Worm (Caenorhabditis elegans) whole organism, late embryonic: ENCODE measurements around the gene M110.7.

ENCODE experiments used
- C08G9.2 ChIP-seq: sonication (generic microtip); optimal IDR thresholded peaks from 2 replicates; lab custom pipeline; 2016; ENCODE audit warnings: mild to moderate bottlenecking, missing genetic modification characterization, moderate library complexity, missing compliant biosample characterization
- F13H6.1 ChIP-seq: sonication (generic microtip); optimal IDR thresholded peaks from 2 replicates; lab custom pipeline; 2016; ENCODE audit warnings: missing genetic modification characterization, missing compliant biosample characterization
- K09A11.1 ChIP-seq: sonication (generic microtip); optimal IDR thresholded peaks from 2 replicates; lab custom pipeline; 2017; ENCODE audit warnings: antibody characterized with exemption, mild to moderate bottlenecking, missing genetic modification characterization, missing compliant biosample characterization; ENCODE audit not compliant: insufficient read depth
- T23F11.4 ChIP-seq: fragments of 200-800 bp; sonication (Bioruptor generic); optimal IDR thresholded peaks from 2 replicates; lab custom pipeline; 2018; ENCODE audit warnings: mild to moderate bottlenecking, missing genetic modification characterization, missing compliant biosample characterization
- Y22D7AL.16 ChIP-seq: sonication (generic microtip); optimal IDR thresholded peaks from 2 replicates; lab custom pipeline; 2016; ENCODE audit warnings: missing genetic modification characterization, missing compliant biosample characterization
- ceh-18 ChIP-seq: sonication (generic microtip); optimal IDR thresholded peaks from 2 replicates; lab custom pipeline; 2016; ENCODE audit warnings: missing genetic modification characterization, missing compliant biosample characterization
- ceh-19 ChIP-seq: fragments of 200-800 bp; sonication (Bioruptor generic); optimal IDR thresholded peaks from 2 replicates; lab custom pipeline; 2018; ENCODE audit warnings: mild to moderate bottlenecking, missing genetic modification characterization, missing compliant biosample characterization
- ceh-2 ChIP-seq: sonication (generic microtip); optimal IDR thresholded peaks from 2 replicates; lab custom pipeline; 2016; ENCODE audit warnings: missing genotype, missing genetic modification characterization, missing compliant biosample characterization
- ceh-24 ChIP-seq: sonication (generic microtip); optimal IDR thresholded peaks from 2 replicates; lab custom pipeline; 2016; ENCODE audit warnings: mild to moderate bottlenecking, missing genetic modification characterization, missing compliant biosample characterization
- ceh-45 ChIP-seq: fragments of 200-800 bp; sonication (Bioruptor generic); IDR thresholded peaks from 2 replicates; pipeline ENCODE4 v1.3.6; 2022; ENCODE audit warnings: missing genetic modification reagents, missing genetic modification characterization, missing compliant biosample characterization
- ceh-48 ChIP-seq: sonication (generic microtip); optimal IDR thresholded peaks from 2 replicates; lab custom pipeline; 2016; ENCODE audit warnings: missing genetic modification characterization, inconsistent platforms, missing compliant biosample characterization
- ceh-6 ChIP-seq: fragments of 200-800 bp; sonication (Bioruptor generic); optimal IDR thresholded peaks from 2 replicates; lab custom pipeline; 2018; ENCODE audit warnings: mild to moderate bottlenecking, missing genetic modification characterization, missing compliant biosample characterization
- ceh-9 ChIP-seq: sonication (generic microtip); optimal IDR thresholded peaks from 2 replicates; lab custom pipeline; 2016; ENCODE audit warnings: mild to moderate bottlenecking, missing genetic modification characterization, inconsistent platforms, missing compliant biosample characterization
- che-1 ChIP-seq: sonication (generic microtip); optimal IDR thresholded peaks from 2 replicates; lab custom pipeline; 2016; ENCODE audit warnings: mild to moderate bottlenecking, missing genetic modification characterization, missing compliant biosample characterization
- dmd-4 ChIP-seq: sonication (generic microtip); optimal IDR thresholded peaks from 2 replicates; lab custom pipeline; 2016; ENCODE audit warnings: borderline replicate concordance, missing genetic modification characterization, missing compliant biosample characterization
- dve-1 ChIP-seq: sonication (generic microtip); optimal IDR thresholded peaks from 2 replicates; lab custom pipeline; 2017; ENCODE audit warnings: antibody characterized with exemption, mild to moderate bottlenecking, missing genetic modification characterization, missing compliant biosample characterization
- elt-2 ChIP-seq: sonication (generic microtip); optimal IDR thresholded peaks from 2 replicates; lab custom pipeline; 2016; ENCODE audit warnings: missing genetic modification reagents, missing genetic modification characterization, missing compliant biosample characterization
- eyg-1 ChIP-seq: sonication (generic microtip); optimal IDR thresholded peaks from 2 replicates; lab custom pipeline; 2016; ENCODE audit warnings: missing genotype, missing genetic modification characterization, missing compliant biosample characterization
- fkh-10 ChIP-seq: fragments of 150-350 bp; optimal IDR thresholded peaks from 2 replicates; lab custom pipeline; 2014; ENCODE audit warnings: missing biosample characterization, missing genetic modification reagents, missing genetic modification characterization
- gmeb-2 ChIP-seq: sonication (generic microtip); optimal IDR thresholded peaks from 2 replicates; lab custom pipeline; 2016; ENCODE audit warnings: missing genetic modification characterization, inconsistent platforms, missing compliant biosample characterization
- hlh-15 ChIP-seq: sonication (generic microtip); optimal IDR thresholded peaks from 2 replicates; lab custom pipeline; 2016; ENCODE audit warnings: missing genetic modification characterization, missing compliant biosample characterization
- hlh-30 ChIP-seq: sonication (generic microtip); optimal IDR thresholded peaks from 2 replicates; lab custom pipeline; 2017; ENCODE audit warnings: antibody characterized with exemption, missing genetic modification characterization, missing compliant biosample characterization; ENCODE audit not compliant: insufficient read depth
- lim-6 ChIP-seq: sonication (generic microtip); optimal IDR thresholded peaks from 2 replicates; lab custom pipeline; 2016; ENCODE audit warnings: missing genetic modification characterization, missing compliant biosample characterization
- madf-2 ChIP-seq: sonication (generic microtip); optimal IDR thresholded peaks from 2 replicates; lab custom pipeline; 2017; ENCODE audit warnings: missing genetic modification characterization, missing compliant biosample characterization
- nfya-1 ChIP-seq: sonication (generic microtip); optimal IDR thresholded peaks from 2 replicates; lab custom pipeline; 2017; ENCODE audit warnings: missing genetic modification characterization, mild to moderate bottlenecking, missing compliant biosample characterization, antibody characterized with exemption, moderate library complexity
- pag-3 ChIP-seq: sonication (generic microtip); optimal IDR thresholded peaks from 2 replicates; lab custom pipeline; 2016; ENCODE audit warnings: missing compliant biosample characterization, missing genetic modification characterization, borderline replicate concordance
- pat-9 ChIP-seq: fragments of 200-800 bp; sonication (Bioruptor generic); optimal IDR thresholded peaks from 2 replicates; lab custom pipeline; 2018; ENCODE audit warnings: mild to moderate bottlenecking, missing genetic modification characterization, moderate library complexity, missing compliant biosample characterization
- pax-1 ChIP-seq: fragments of 150-350 bp; optimal IDR thresholded peaks from 2 replicates; lab custom pipeline; 2014; ENCODE audit warnings: missing biosample characterization, missing genetic modification characterization
- pros-1 ChIP-seq: fragments of 150-350 bp; optimal IDR thresholded peaks from 2 replicates; lab custom pipeline; 2014; ENCODE audit warnings: missing biosample characterization, missing genetic modification reagents, missing genetic modification characterization
- sdc-2 ChIP-seq: sonication (generic microtip); optimal IDR thresholded peaks from 2 replicates; lab custom pipeline; 2016; ENCODE audit warnings: missing genotype, missing genetic modification characterization, missing compliant biosample characterization
- sox-4 ChIP-seq: sonication (generic microtip); optimal IDR thresholded peaks from 2 replicates; lab custom pipeline; 2017; ENCODE audit warnings: mild to moderate bottlenecking, missing genetic modification characterization, inconsistent platforms, missing compliant biosample characterization
- syd-9 ChIP-seq: sonication (generic microtip); optimal IDR thresholded peaks from 2 replicates; lab custom pipeline; 2016; ENCODE audit warnings: mild to moderate bottlenecking, missing genetic modification characterization, moderate library complexity, missing compliant biosample characterization
- tbx-7 ChIP-seq: sonication (generic microtip); optimal IDR thresholded peaks from 2 replicates; lab custom pipeline; 2016; ENCODE audit warnings: missing genotype, missing genetic modification characterization, missing compliant biosample characterization
- unc-55 ChIP-seq: sonication (generic microtip); optimal IDR thresholded peaks from 2 replicates; lab custom pipeline; 2017; ENCODE audit warnings: missing biosample characterization, missing genetic modification reagents, missing genetic modification characterization
- unc-86 ChIP-seq: sonication (generic microtip); optimal IDR thresholded peaks from 2 replicates; lab custom pipeline; 2016; ENCODE audit warnings: missing genetic modification characterization, missing compliant biosample characterization

The M110.7 gene

ce11 chrII:8276057-8276456, 43.5 kb downstream of the M110.7 start, which contains the start of the genes gei-14 and slc-25A32:
TSS of gene gei-14 (minus strand) at chrII:8276231.
TSS of gene slc-25A32 (plus strand) at chrII:8276298.
- TF ChIP-seq T23F11.4 (GFP tag; lab: Kevin White, UChicago) (no peak), pag-3 (no peak), nfya-1 (tag; lab: Kevin White, UChicago) (peak; percentile 6), ceh-2 (tag; lab: Kevin White, UChicago) (no peak), elt-2 (tag; lab: Kevin White, UChicago) (peak; percentile 6), gmeb-2 (tag; lab: Kevin White, UChicago) (no peak), hlh-30 (tag; lab: Kevin White, UChicago) (peak; percentile 17)

DNA sequence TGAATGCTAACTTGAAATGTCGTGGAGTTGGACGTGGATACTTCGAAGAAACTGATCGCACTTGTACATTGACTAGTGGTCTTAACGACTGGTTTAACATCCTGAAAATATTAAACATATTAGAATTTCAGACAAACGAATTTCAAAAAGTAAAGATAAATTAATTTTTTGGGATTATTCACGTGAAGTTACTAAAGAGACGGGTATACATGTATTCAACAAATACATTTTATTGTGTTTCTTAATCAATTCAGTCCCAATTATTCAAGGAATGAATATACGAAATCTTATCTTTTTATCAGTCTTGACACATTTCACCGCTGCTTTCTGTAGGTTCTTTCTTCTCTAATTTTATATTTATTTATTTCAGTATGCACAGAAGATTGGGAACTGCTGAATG, 45.8 kb downstream of the M110.7 start, which contains the start of the genes mrpl-10 and clec-142:
TSS of gene mrpl-10 (minus strand) at position 101 of the 400 bp plus-strand sequence.
TSS of gene clec-142 (plus strand) at position 264 of the 400 bp plus-strand sequence.
- TF ChIP-seq ceh-48, result no peak
- TF ChIP-seq dmd-4, result no peak
- TF ChIP-seq ceh-45, result no peak
- no peak for TF ChIP-seq tbx-7
- TF ChIP-seq pat-9 (tag; lab: Kevin White, UChicago), result no peak
- no peak for TF ChIP-seq pag-3
- no peak for TF ChIP-seq gmeb-2 (tag; lab: Kevin White, UChicago)
- TF ChIP-seq fkh-10 (GFP tag; lab: Kevin White, UChicago), result no peak
- TF ChIP-seq lim-6 (tag; lab: Kevin White, UChicago), result no peak
- no peak for TF ChIP-seq unc-55 (GFP tag; lab: Kevin White, UChicago)
- TF ChIP-seq pax-1 (tag; lab: Kevin White, UChicago), result no peak
- no peak for TF ChIP-seq eyg-1 (tag; lab: Kevin White, UChicago)
- TF ChIP-seq hlh-15 (tag; lab: Kevin White, UChicago), result no peak
- no peak for TF ChIP-seq ceh-9 (tag; lab: Kevin White, UChicago)
- no peak for TF ChIP-seq sox-4
- TF ChIP-seq K09A11.1 (tag; lab: Kevin White, UChicago), result no peak
- TF ChIP-seq, all 69 proteins: peak for 0

DNA sequence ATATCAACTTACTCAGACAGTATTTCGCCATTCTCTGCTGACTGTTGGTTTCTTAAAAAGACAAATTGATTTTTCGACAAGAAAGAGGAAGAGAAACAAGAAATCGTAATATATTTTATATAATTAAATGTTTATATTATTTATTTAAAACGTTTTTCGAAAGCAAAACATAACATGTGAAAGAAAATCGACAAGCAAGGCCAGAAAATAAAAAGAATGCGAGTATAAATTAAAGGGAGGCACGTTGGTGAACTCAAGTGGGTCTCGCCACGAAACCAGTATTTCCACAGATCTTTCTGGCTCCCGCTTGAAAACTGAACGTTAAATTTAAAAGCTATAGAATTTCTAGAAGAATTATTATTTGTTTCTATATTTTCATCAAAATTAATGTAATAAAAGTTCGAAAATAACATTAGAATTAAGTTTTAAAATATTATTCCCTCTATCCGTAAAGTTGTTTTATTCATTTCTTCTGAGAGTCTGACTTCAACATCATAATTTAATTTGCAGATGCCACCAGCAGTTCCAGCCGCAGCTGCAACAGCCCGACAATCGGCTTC, 50.6 kb downstream of the M110.7 start, which contains the start of the genes nst-1 and cct-4:
TSS of gene nst-1 (minus strand) at position 51 of the 560 bp plus-strand sequence.
TSS of gene cct-4 (plus strand) at position 510 of the 560 bp plus-strand sequence.
- TF ChIP-seq Y22D7AL.16 (no peak), eyg-1 (tag; lab: Kevin White, UChicago) (no peak), T23F11.4 (GFP tag; lab: Kevin White, UChicago) (no peak), ceh-6 (GFP tag; lab: Kevin White, UChicago) (no peak), syd-9 (tag; lab: Kevin White, UChicago) (no peak), dve-1 (no peak), ceh-24 (no peak), pros-1 (tag; lab: Kevin White, UChicago) (no peak), ceh-19 (no peak), che-1 (tag; lab: Kevin White, UChicago) (no peak), madf-2 (tag; lab: Kevin White, UChicago) (no peak), ceh-9 (tag; lab: Kevin White, UChicago) (no peak), gmeb-2 (tag; lab: Kevin White, UChicago) (no peak), C08G9.2 (tag; lab: Kevin White, UChicago) (no peak), ceh-18 (tag; lab: Kevin White, UChicago) (no peak), sdc-2 (no peak), pag-3 (no peak), unc-86 (no peak), F13H6.1 (no peak)
